Fruit fly (Drosophila melanogaster) S2 (cell line): Measurements from ENCODE around the gene Cph.

Experiments used
- CG8478 ChIP-seq: fragments of >200 bp; optimal IDR thresholded peaks from 2 replicates; lab custom pipeline; 2018
- CTCF ChIP-seq, 2 experiments: fragments of >200 bp; optimal IDR thresholded peaks; 2 replicates each; lab custom pipeline; 2018

Gene Cph

dm6 chrX:7163495-7163894, 26.0 kb downstream of the Cph start:
- TF ChIP-seq CTCF (optimal IDR thresholded peaks at IDR 0.05; lab: Kevin White, UChicago), result no peak
- TF ChIP-seq CG8478 (lab: Kevin White, UChicago), result no peak

- TF ChIP-seq CG8478 (lab: Kevin White, UChicago) (no peak), CTCF (optimal IDR thresholded peaks at IDR 0.05; lab: Kevin White, UChicago) (no peak)
Measured at dm6 chrX:7166306-7166705, 28.8 kb downstream of the Cph start.

- TF ChIP-seq CTCF (optimal IDR thresholded peaks at IDR 0.05; lab: Kevin White, UChicago), result no peak
Measured at dm6 chrX:7169455-7169854, 31.9 kb downstream of the Cph start.

- TF ChIP-seq CG8478 (lab: Kevin White, UChicago) (no peak), CTCF (optimal IDR thresholded peaks at IDR 0.05; lab: Kevin White, UChicago) (no peak)
Measured at dm6 chrX:7173802-7174201, 36.3 kb downstream of the Cph start.

dm6 chrX:7174466-7174865, 36.9 kb downstream of the Cph start:
- TF ChIP-seq CG8478 (lab: Kevin White, UChicago), result no peak
- no peak for TF ChIP-seq CTCF (optimal IDR thresholded peaks at IDR 0.05; lab: Kevin White, UChicago)

dm6 chrX:7177128-7177527, 39.6 kb downstream of the Cph start:
- TF ChIP-seq CG8478 (lab: Kevin White, UChicago) (no peak), CTCF (optimal IDR thresholded peaks at IDR 0.05; lab: Kevin White, UChicago) (no peak)

dm6 chrX:7179274-7179673, 41.8 kb downstream of the Cph start:
- TF ChIP-seq CTCF (optimal IDR thresholded peaks at IDR 0.05; lab: Kevin White, UChicago), result no peak
- no peak for TF ChIP-seq CG8478 (lab: Kevin White, UChicago)

dm6 chrX:7183371-7183770, 45.8 kb downstream of the Cph start:
- TF ChIP-seq CTCF (optimal IDR thresholded peaks at IDR 0.05; lab: Kevin White, UChicago), result no peak
- no peak for TF ChIP-seq CG8478 (lab: Kevin White, UChicago)

dm6 chrX:7189519-7189918, 52.0 kb downstream of the Cph start:
- TF ChIP-seq CG8478 (lab: Kevin White, UChicago) (no peak), CTCF (optimal IDR thresholded peaks at IDR 0.05; lab: Kevin White, UChicago) (no peak)

dm6 chrX:7193046-7193445, 55.5 kb downstream of the Cph start:
- TF ChIP-seq CTCF (optimal IDR thresholded peaks at IDR 0.05; lab: Kevin White, UChicago), result no peak
- no peak for TF ChIP-seq CG8478 (lab: Kevin White, UChicago)

dm6 chrX:7193902-7194301, 56.4 kb downstream of the Cph start:
- TF ChIP-seq CTCF (optimal IDR thresholded peaks at IDR 0.05; lab: Kevin White, UChicago) (no peak), CG8478 (lab: Kevin White, UChicago) (no peak)

- TF ChIP-seq CTCF (optimal IDR thresholded peaks at IDR 0.05; lab: Kevin White, UChicago) (no peak), CG8478 (lab: Kevin White, UChicago) (no peak)
Measured at dm6 chrX:7194778-7195177, 57.3 kb downstream of the Cph start.

dm6 chrX:7195580-7195979, 58.1 kb downstream of the Cph start:
- TF ChIP-seq CG8478 (lab: Kevin White, UChicago) (no peak), CTCF (optimal IDR thresholded peaks at IDR 0.05; lab: Kevin White, UChicago) (no peak)

- no peak for TF ChIP-seq CG8478 (lab: Kevin White, UChicago)
- no peak for TF ChIP-seq CTCF (optimal IDR thresholded peaks at IDR 0.05; lab: Kevin White, UChicago)
Measured at dm6 chrX:7196033-7196432, 58.5 kb downstream of the Cph start.

- no peak for TF ChIP-seq CG8478 (lab: Kevin White, UChicago)
- no peak for TF ChIP-seq CTCF (optimal IDR thresholded peaks at IDR 0.05; lab: Kevin White, UChicago)
Measured at dm6 chrX:7201364-7201896, 63.9 kb downstream of the Cph start.

dm6 chrX:7204183-7204582, 66.7 kb downstream of the Cph start:
- TF ChIP-seq CG8478 (lab: Kevin White, UChicago), result no peak

- peak in 1 of 2 experiments; percentile 1 for TF ChIP-seq CTCF (optimal IDR thresholded peaks at IDR 0.05; lab: Kevin White, UChicago)
- TF ChIP-seq CG8478 (lab: Kevin White, UChicago), result no peak
Measured at dm6 chrX:7204678-7205077, 67.2 kb downstream of the Cph start.
